Fruit fly (Drosophila melanogaster) whole organism: Measurements from ENCODE around the gene cpb.

Source experiments
- CG8478 ChIP-seq: fragments of >200 bp; optimal IDR thresholded peaks from 2 replicates; lab custom pipeline; 2018; ENCODE audit warnings: inconsistent platforms
- Dll ChIP-seq: fragments of >200 bp; optimal IDR thresholded peaks from 2 replicates; lab custom pipeline; 2017
- EcR ChIP-seq, 2 experiments: fragments of >200 bp; optimal IDR thresholded peaks; 2 replicates each; lab custom pipeline; 2017; ENCODE audit warnings: missing biosample characterization in 2 of 2, missing genetic modification characterization in 2 of 2, missing genetic modification reagents in 2 of 2
- pan ChIP-seq: fragments of >200 bp; optimal IDR thresholded peaks from 2 replicates; lab custom pipeline; 2017
- psq ChIP-seq: fragments of >200 bp; optimal IDR thresholded peaks from 2 replicates; lab custom pipeline; 2017
- usp ChIP-seq: fragments of >200 bp; optimal IDR thresholded peaks from 2 replicates; lab custom pipeline; 2017; ENCODE audit warnings: missing biosample characterization, missing genetic modification characterization, mixed read lengths

Gene cpb

dm6 chr2L:1722260-1722659 is 17.6 kb downstream of the cpb start:
- TF ChIP-seq usp (no peak), CG8478 (lab: Kevin White, UChicago) (no peak), Dll (lab: Kevin White, UChicago) (no peak), pan (lab: Kevin White, UChicago) (no peak), psq (lab: Kevin White, UChicago) (no peak), EcR (GFP tag; optimal IDR thresholded peaks at IDR 0.05; lab: Kevin White, UChicago) (no peak)

DNA sequence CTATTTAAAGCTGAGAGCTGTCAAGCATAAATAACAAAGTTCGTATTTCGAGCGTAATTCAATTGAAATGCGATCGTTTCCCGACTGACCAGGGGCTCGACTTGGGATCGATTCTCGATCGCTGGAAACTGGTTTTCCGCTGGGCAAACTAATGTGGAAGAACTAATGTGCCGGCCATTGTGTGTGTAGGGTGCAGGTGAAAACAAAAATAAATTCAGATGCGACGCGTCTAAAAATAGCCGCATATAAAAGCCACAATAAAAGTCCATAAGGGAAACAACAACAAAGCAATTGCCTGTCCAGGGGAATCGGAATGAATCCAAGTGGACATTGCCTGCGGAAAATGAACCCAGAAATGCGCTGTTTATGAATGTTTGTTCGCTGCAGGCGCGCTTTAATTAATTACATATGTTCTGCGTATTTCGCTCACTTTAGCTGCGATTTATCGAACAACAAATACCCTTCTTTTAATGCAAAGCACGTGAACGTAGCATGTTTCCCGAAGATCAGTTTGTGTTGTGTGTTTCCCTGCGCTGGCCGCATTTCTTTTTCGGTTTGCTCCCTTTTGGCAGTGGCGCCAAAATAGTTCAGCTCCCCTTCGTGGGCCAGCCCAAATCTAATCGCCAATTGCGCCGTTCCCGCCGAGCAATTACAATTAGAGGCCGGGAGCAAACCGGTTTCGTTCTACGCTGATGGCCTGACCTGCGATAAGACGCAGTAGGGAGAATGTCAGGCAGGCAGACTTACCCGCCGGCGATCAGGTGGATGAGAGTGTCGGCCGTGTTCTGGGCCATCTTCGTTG is 18.6 kb downstream of the cpb start:
- no peak for TF ChIP-seq Dll (lab: Kevin White, UChicago)
- TF ChIP-seq EcR (GFP tag; optimal IDR thresholded peaks at IDR 0.05; lab: Kevin White, UChicago): no peak
- TF ChIP-seq psq (lab: Kevin White, UChicago): no peak
- no peak for TF ChIP-seq CG8478 (lab: Kevin White, UChicago)
- no peak for TF ChIP-seq usp
- no peak for TF ChIP-seq pan (lab: Kevin White, UChicago)

DNA sequence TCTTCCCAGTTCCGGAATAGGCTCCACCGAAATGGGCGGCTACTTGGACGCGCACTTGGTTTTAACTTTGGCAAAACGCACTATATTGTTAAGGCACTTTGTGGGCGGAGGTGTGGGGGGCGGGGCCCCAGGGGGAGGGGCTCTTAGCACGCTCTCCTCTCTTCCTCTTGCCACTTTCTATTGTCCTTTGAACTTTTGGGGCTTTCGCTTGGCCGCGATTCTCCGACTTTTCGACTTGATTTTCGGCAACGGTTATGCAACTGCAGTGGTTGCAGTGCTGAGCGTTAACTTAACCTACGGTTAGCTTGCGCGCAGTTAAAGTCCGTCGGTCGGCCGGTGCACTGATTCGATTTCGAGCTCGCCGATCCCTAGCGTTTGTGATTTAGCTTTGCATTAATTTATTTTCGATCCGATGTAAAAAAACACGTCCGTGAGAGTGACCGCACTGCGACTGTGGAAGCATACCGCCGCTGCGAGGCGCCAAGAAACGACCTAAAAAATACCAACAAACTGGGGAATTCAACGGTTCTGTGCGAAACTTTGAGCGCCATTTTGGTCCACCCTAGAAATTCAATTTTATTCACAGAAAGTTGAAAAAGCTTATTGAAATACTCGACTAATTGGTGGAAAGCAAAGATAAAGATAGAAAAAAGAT is 19.4 kb downstream of the cpb start, which contains the start of gene Rim2:
TSS of gene Rim2 (minus strand) at position 452 of the 655 bp plus-strand sequence.
- no peak for TF ChIP-seq EcR (GFP tag; optimal IDR thresholded peaks at IDR 0.05; lab: Kevin White, UChicago)
- no peak for TF ChIP-seq pan (lab: Kevin White, UChicago)
- no peak for TF ChIP-seq psq (lab: Kevin White, UChicago)
- no peak for TF ChIP-seq Dll (lab: Kevin White, UChicago)
- no peak for TF ChIP-seq usp
- no peak for TF ChIP-seq CG8478 (lab: Kevin White, UChicago)

dm6 chr2L:1724592-1724940 is 19.9 kb downstream of the cpb start:
- no peak for TF ChIP-seq CG8478 (lab: Kevin White, UChicago)
- TF ChIP-seq usp: no peak
- no peak for TF ChIP-seq psq (lab: Kevin White, UChicago)
- TF ChIP-seq pan (lab: Kevin White, UChicago): no peak
- TF ChIP-seq EcR (GFP tag; optimal IDR thresholded peaks at IDR 0.05; lab: Kevin White, UChicago): no peak
- no peak for TF ChIP-seq Dll (lab: Kevin White, UChicago)

- TF ChIP-seq usp (no peak), pan (lab: Kevin White, UChicago) (no peak), CG8478 (lab: Kevin White, UChicago) (no peak), psq (lab: Kevin White, UChicago) (no peak), Dll (lab: Kevin White, UChicago) (no peak), EcR (GFP tag; optimal IDR thresholded peaks at IDR 0.05; lab: Kevin White, UChicago) (peak in 1 of 2 experiments; percentile 18)
Measured at dm6 chr2L:1727162-1727825, 22.6 kb downstream of the cpb start.

DNA sequence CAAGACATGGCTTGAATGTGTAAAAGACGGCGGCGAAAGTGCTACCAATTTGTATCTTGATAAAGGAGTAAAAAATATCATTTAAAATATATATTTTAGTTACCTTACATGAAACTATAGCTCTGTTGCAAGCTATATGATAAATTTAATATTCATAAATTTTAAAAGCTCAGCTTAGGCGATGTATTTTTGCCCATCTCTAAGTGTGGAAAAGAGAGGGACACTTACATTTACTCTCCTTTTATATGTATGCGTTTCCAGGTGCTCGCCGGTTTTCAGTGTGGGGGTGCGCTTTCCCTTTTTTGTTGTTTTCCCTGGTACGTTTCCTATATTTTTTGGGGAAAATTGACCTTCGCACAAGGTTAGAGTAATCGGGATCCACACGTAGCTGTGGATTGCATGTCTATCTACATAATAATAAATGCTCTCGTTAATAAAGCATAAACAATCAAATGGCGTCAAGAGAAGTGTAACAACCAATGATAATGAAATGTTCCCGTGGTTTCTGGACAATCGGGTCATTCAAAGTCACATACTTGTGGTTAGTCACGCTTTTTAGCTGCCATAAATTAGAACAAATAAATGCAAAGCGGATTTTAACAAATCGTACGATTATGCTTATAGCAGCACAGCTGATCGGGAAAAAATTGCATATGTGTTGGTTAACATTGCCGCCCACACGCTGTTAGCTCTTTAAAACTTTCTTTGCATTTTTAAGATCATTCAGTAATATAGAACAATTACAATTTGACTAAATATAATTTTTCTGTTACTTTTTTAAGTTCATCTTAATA is 23.3 kb downstream of the cpb start:
- TF ChIP-seq CG8478 (lab: Kevin White, UChicago) (no peak), EcR (GFP tag; optimal IDR thresholded peaks at IDR 0.05; lab: Kevin White, UChicago) (no peak), psq (lab: Kevin White, UChicago) (no peak), pan (lab: Kevin White, UChicago) (no peak), usp (no peak), Dll (lab: Kevin White, UChicago) (no peak)

DNA sequence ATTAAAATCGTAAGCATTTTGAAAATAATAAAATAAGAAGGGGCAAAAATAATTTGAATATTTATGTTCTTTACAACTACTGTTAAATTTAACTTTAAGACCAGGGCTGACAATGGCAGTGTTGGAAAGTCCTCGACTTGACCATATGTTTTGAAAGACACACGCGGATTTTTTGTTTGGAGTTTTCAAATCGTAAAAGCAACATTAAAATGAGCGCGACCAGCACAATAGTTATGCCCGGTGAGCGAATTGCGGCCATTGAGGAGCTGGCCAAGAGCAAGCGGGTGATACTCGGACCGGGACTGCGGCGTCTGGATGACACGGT is 23.9 kb downstream of the cpb start, which contains the start of gene Rrp40:
TSS of gene Rrp40 (plus strand) at position 113 of the 325 bp plus-strand sequence.
- TF ChIP-seq EcR (GFP tag; optimal IDR thresholded peaks at IDR 0.05; lab: Kevin White, UChicago): no peak
- no peak for TF ChIP-seq pan (lab: Kevin White, UChicago)
- TF ChIP-seq usp: no peak
- TF ChIP-seq CG8478 (lab: Kevin White, UChicago): no peak
- TF ChIP-seq Dll (lab: Kevin White, UChicago): no peak
- no peak for TF ChIP-seq psq (lab: Kevin White, UChicago)

- TF ChIP-seq CG8478 (lab: Kevin White, UChicago) (no peak), pan (lab: Kevin White, UChicago) (no peak), usp (no peak), Dll (lab: Kevin White, UChicago) (no peak), psq (lab: Kevin White, UChicago) (no peak), EcR (GFP tag; optimal IDR thresholded peaks at IDR 0.05; lab: Kevin White, UChicago) (no peak)
Measured at dm6 chr2L:1729607-1730011, 24.9 kb downstream of the cpb start, which contains the start of the genes Eno and CG31937. Eno (minus strand) TSS chr2L:1729636. CG31937 (plus strand) TSS chr2L:1729887.

dm6 chr2L:1730914-1731313 is 26.2 kb downstream of the cpb start:
- TF ChIP-seq usp (no peak), CG8478 (lab: Kevin White, UChicago) (no peak), pan (lab: Kevin White, UChicago) (no peak), Dll (lab: Kevin White, UChicago) (no peak), psq (lab: Kevin White, UChicago) (no peak), EcR (GFP tag; optimal IDR thresholded peaks at IDR 0.05; lab: Kevin White, UChicago) (no peak)

DNA sequence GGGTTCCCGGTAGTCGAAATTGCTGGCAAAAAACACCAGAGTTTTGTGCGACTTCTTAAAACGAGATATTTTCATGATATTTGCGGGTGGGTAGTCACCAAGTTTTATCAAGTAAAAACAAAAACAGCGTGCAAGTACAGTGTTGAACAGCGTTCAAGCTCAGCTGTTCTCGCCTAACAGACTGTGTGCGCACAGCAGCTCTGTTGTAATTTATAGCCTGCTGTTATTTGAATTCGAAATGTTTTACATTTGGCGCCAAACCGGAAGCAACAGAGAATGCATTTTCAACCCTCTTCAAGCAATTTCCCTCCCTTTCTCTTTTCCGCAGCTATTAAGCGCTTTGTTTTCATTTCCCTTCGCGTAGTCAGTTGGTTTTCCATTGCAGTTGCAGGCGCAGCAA is 27.5 kb downstream of the cpb start, which contains the start of the genes CG17652 and CG17646:
TSS of gene CG17652 (minus strand) at position 168 of the 400 bp plus-strand sequence.
TSS of gene CG17646 (plus strand) at position 336 of the 400 bp plus-strand sequence.
- TF ChIP-seq CG8478 (lab: Kevin White, UChicago) (no peak), Dll (lab: Kevin White, UChicago) (no peak), psq (lab: Kevin White, UChicago) (no peak), pan (lab: Kevin White, UChicago) (no peak)
